Fruit fly (Drosophila melanogaster): ENCODE data around the gene ps.

ps gene

DNA sequence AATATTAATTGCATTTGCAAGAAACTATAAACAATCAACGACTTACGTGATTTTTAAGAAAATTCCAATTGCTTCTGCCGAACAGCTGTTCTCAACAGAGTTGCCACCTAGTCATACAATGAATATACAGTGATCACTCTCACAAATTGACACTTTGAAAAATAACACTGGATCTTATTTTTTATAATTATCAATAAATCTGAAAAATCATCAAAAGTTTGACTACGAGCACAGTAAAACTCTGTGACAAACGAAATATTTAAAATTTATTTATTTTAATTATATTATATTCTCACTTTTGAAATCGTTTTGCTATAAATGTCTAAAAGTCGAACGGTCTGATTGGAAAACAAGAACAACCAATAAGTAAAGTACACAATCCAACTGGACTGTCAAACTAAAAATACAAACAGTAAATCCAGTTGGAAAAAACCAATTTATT is 17.8 kb upstream of the ps start, which contains the start of gene CG34117 (continued):
- TF ChIP-seq CG6163 (GFP tag; IDR thresholded peaks at IDR 0.05), result peak; percentile 86
- TF ChIP-seq CG9139 (GFP tag; optimal IDR thresholded peaks at IDR 0.05), result no peak
- TF ChIP-seq esn (GFP tag; optimal IDR thresholded peaks at IDR 0.05), result peak; percentile 86
- TF ChIP-seq achi (GFP tag; optimal IDR thresholded peaks at IDR 0.05), result peak; percentile 72
- peak; percentile 76 for TF ChIP-seq Hr4 (GFP tag; optimal IDR thresholded peaks at IDR 0.05)
- peak; percentile 65 for TF ChIP-seq Sox102F (GFP tag; optimal IDR thresholded peaks at IDR 0.05)
- TF ChIP-seq CG6792 (GFP tag; optimal IDR thresholded peaks at IDR 0.05), result peak; percentile 74
- TF ChIP-seq Sox14 (GFP tag; optimal IDR thresholded peaks at IDR 0.05), result peak; percentile 58
- TF ChIP-seq CG1621 (tag; optimal IDR thresholded peaks at IDR 0.05), result peak; percentile 8
- TF ChIP-seq CG15336 (GFP tag; IDR thresholded peaks at IDR 0.05), result peak; percentile 71
- peak; percentile 72 for TF ChIP-seq topi (GFP tag; optimal IDR thresholded peaks at IDR 0.05)
- peak; percentile 82 for TF ChIP-seq eg (GFP tag; IDR thresholded peaks at IDR 0.05)
- TF ChIP-seq fkh (GFP tag; optimal IDR thresholded peaks at IDR 0.05), result peak; percentile 40
- TF ChIP-seq CG16779 (tag; optimal IDR thresholded peaks at IDR 0.05), result peak; percentile 18
- peak; percentile 1 to 28 for TF ChIP-seq ss (GFP tag; optimal IDR thresholded peaks at IDR 0.05)
- peak; percentile 66 for TF ChIP-seq Eip75B (GFP tag; optimal IDR thresholded peaks at IDR 0.05)
- TF ChIP-seq Gug (GFP tag; IDR thresholded peaks at IDR 0.05), result peak; percentile 61
- peak; percentile 74 for TF ChIP-seq net (GFP tag; optimal IDR thresholded peaks at IDR 0.05)
- TF ChIP-seq pdm3 (GFP tag; optimal IDR thresholded peaks at IDR 0.05), result peak; percentile 76
- TF ChIP-seq vri (GFP tag; optimal IDR thresholded peaks at IDR 0.05), result peak; percentile 43
- TF ChIP-seq lz (GFP tag; optimal IDR thresholded peaks at IDR 0.05), result peak; percentile 74
- peak; percentile 65; the same call in 2 of the 3 replicates for TF ChIP-seq CG8119 (GFP tag; IDR thresholded peaks at IDR 0.05)
- peak; percentile 76 for TF ChIP-seq CG8632 (GFP tag; optimal IDR thresholded peaks at IDR 0.05)
- peak; percentile 75 for TF ChIP-seq Smox (GFP tag; optimal IDR thresholded peaks at IDR 0.05)
- TF ChIP-seq acj6 (GFP tag; optimal IDR thresholded peaks at IDR 0.05), result peak; percentile 76
- TF ChIP-seq CG3919 (GFP tag; optimal IDR thresholded peaks at IDR 0.05), result peak; percentile 78
- TF ChIP-seq CG11762 (GFP tag; optimal IDR thresholded peaks at IDR 0.05; ENCODE audit: insufficient read depth), result peak; percentile 41
- TF ChIP-seq spab (GFP tag; optimal IDR thresholded peaks at IDR 0.05), result peak; percentile 23
- TF ChIP-seq CG6808 (GFP tag; optimal IDR thresholded peaks at IDR 0.05), result peak; percentile 33
- TF ChIP-seq Ets96B (tag; optimal IDR thresholded peaks at IDR 0.05), result peak; percentile 71
- TF ChIP-seq Eip78C (GFP tag), result peak; percentile 83
- peak; percentile 90 for TF ChIP-seq svp (GFP tag)
- TF ChIP-seq dac (GFP tag; optimal IDR thresholded peaks at IDR 0.05), result no peak
- TF ChIP-seq Eip93F (GFP tag; optimal IDR thresholded peaks at IDR 0.05), result peak; percentile 40
- TF ChIP-seq salr (GFP tag; optimal IDR thresholded peaks at IDR 0.05), result peak; percentile 10 to 55
- TF ChIP-seq Hr38 (GFP tag; optimal IDR thresholded peaks at IDR 0.05), result no peak
- TF ChIP-seq CG32006 (GFP tag; optimal IDR thresholded peaks at IDR 0.05), result peak; percentile 61
- peak; percentile 44 for TF ChIP-seq CG8319 (GFP tag; optimal IDR thresholded peaks at IDR 0.05)
- TF ChIP-seq Lpt (GFP tag; optimal IDR thresholded peaks at IDR 0.05), result peak; percentile 45
- TF ChIP-seq CG31627 (GFP tag; optimal IDR thresholded peaks at IDR 0.05), result peak; percentile 80
- TF ChIP-seq CG11902 (GFP tag; optimal IDR thresholded peaks at IDR 0.05), result peak; percentile 44
- TF ChIP-seq CG4318 (GFP tag; optimal IDR thresholded peaks at IDR 0.05), result no peak

dm6 chr3R:9401127-9401603 is 16.6 kb upstream of the ps start, which contains the start of the genes RpL34b and CG8132:
TSS of gene RpL34b (minus strand) at chr3R:9401226.
TSS of gene CG8132 (plus strand) at chr3R:9401495.
- peak; percentile 91 for TF ChIP-seq Hr4 (GFP tag; optimal IDR thresholded peaks at IDR 0.05)
- TF ChIP-seq CG6808 (GFP tag; optimal IDR thresholded peaks at IDR 0.05), result peak; percentile 84
- TF ChIP-seq Blimp-1 (GFP tag; optimal IDR thresholded peaks at IDR 0.05), result peak; percentile 85
- peak; percentile 95 for TF ChIP-seq svp (GFP tag)
- peak; percentile 88 for TF ChIP-seq CG6854 (GFP tag; optimal IDR thresholded peaks at IDR 0.05)
- peak; percentile 94 for TF ChIP-seq pdm3 (GFP tag; optimal IDR thresholded peaks at IDR 0.05)
- TF ChIP-seq Ets96B (tag; optimal IDR thresholded peaks at IDR 0.05), result peak; percentile 84
- TF ChIP-seq fkh (GFP tag; optimal IDR thresholded peaks at IDR 0.05), result peak; percentile 87
- peak; percentile 95 for TF ChIP-seq cyc (GFP tag; optimal IDR thresholded peaks at IDR 0.05)
- TF ChIP-seq topi (GFP tag; optimal IDR thresholded peaks at IDR 0.05), result peak; percentile 90
- peak; percentile 86 for TF ChIP-seq CG8119 (GFP tag; IDR thresholded peaks at IDR 0.05)
- peak; percentile 71 for TF ChIP-seq spab (GFP tag; optimal IDR thresholded peaks at IDR 0.05)
- peak; percentile 96 for TF ChIP-seq Gug (GFP tag; IDR thresholded peaks at IDR 0.05)
- TF ChIP-seq achi (GFP tag; optimal IDR thresholded peaks at IDR 0.05), result peak; percentile 89
- peak; percentile 93 for TF ChIP-seq Ets21C (GFP tag; optimal IDR thresholded peaks at IDR 0.05)
- TF ChIP-seq CG6163 (GFP tag; IDR thresholded peaks at IDR 0.05), result peak; percentile 91
- peak; percentile 96 for TF ChIP-seq Eip75B (GFP tag; optimal IDR thresholded peaks at IDR 0.05)
- peak; percentile 96 for TF ChIP-seq CG3032 (tag; optimal IDR thresholded peaks at IDR 0.05)
- peak; percentile 71 for TF ChIP-seq CG16779 (tag; optimal IDR thresholded peaks at IDR 0.05)
- peak; percentile 88 for TF ChIP-seq Eip93F (GFP tag; optimal IDR thresholded peaks at IDR 0.05)
- TF ChIP-seq CG11762 (GFP tag; optimal IDR thresholded peaks at IDR 0.05; ENCODE audit: insufficient read depth), result peak; percentile 84
- no peak for TF ChIP-seq CG6276 (GFP tag; optimal IDR thresholded peaks at IDR 0.05)
- peak; percentile 83 for TF ChIP-seq CG7368 (GFP tag; optimal IDR thresholded peaks at IDR 0.05)

All from whole organism, prepupa.